Worm (Caenorhabditis elegans): ENCODE data around the gene arrd-26.
"Not testable (repeated sequence)": the region's sequence is repeated elsewhere in the genome, so short reads cannot be mapped to it uniquely, and the experiment has no call there.

Gene arrd-26

ce11 chrIV:2065895-2066294 is at the start of gene arrd-26:
TSS of gene arrd-26 (plus strand) at chrIV:2066195.
- TF ChIP-seq ceh-36 (tag; optimal IDR thresholded peaks at IDR 0.05) (no peak), pes-1 (GFP tag; IDR thresholded peaks at IDR 0.05) (no peak), flt-1 (GFP tag; IDR thresholded peaks at IDR 0.05) (no peak), ama-1 (optimal IDR thresholded peaks at IDR 0.05) (no peak), tra-4 (tag; optimal IDR thresholded peaks at IDR 0.05) (no peak), F13C5.2 (tag; optimal IDR thresholded peaks at IDR 0.05) (no peak), sea-1 (GFP tag; conservative IDR thresholded peaks at IDR 0.05) (no peak), ceh-13 (GFP tag; optimal IDR thresholded peaks at IDR 0.05) (no peak), B0310.2 (tag; optimal IDR thresholded peaks at IDR 0.05) (no peak), hmg-4 (GFP tag; optimal IDR thresholded peaks at IDR 0.05) (no peak), hmbx-1 (tag; optimal IDR thresholded peaks at IDR 0.05) (no peak), scrt-1 (GFP tag; IDR thresholded peaks at IDR 0.05) (no peak), tbx-37 (GFP tag; conservative IDR thresholded peaks at IDR 0.05) (no peak)

DNA sequence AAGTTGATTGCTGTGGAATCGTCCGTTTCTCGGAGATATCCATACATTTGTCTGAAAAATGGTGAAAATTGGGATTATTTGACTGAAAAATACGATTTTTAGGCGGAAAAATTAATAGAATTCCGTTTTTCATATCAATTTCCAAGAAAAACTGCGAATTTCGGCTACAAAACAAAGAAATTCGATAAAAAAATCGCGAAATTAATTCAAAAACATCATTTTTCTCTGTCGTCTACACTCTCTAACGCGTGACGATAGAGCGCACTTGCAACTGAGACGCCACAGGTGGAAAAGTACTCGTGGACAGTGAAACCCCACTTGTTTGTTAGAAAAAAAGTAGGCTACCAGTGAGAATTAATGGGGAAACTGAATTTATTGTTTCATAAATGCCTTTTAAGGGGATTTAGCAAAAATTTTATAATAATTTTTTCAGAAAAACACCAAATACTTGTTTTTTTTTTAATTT is 33.0 kb upstream of the arrd-26 start, which contains the start of gene cpsf-1:
cpsf-1 (minus strand) TSS at position 51 of the 466 bp plus-strand sequence.
- TF ChIP-seq tbx-37 (GFP tag; conservative IDR thresholded peaks at IDR 0.05): peak; percentile 69
- no peak for TF ChIP-seq ets-7 (tag; optimal IDR thresholded peaks at IDR 0.05)
- TF ChIP-seq flt-1 (GFP tag; IDR thresholded peaks at IDR 0.05): peak; percentile 54; the same call in 1 of the 2 replicates
- peak; percentile 77 for TF ChIP-seq pes-1 (GFP tag; IDR thresholded peaks at IDR 0.05)
- TF ChIP-seq F13C5.2 (tag; optimal IDR thresholded peaks at IDR 0.05): peak; percentile 61

DNA sequence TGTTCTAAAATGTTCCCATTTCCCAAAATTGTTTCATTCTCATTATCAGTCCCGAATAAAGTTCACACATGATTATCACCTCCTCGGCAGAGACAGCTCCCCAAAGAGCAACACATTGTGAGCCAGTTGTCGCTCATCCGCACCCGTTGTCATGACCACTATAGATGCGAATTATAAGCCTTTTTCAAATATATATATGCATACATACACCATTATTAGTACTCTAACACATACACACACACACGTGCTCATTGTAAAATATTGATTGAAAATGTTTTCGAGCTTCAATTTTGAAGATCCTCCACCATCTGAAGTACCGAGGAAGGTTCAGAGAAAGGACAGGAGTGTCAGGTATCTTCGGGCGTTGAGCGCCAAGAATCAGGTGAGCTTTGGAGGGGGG is 29.0 kb upstream of the arrd-26 start, which contains the start of the genes Y76B12C.9 and cng-2:
Y76B12C.9 (minus strand) TSS at position 101 of the 400 bp plus-strand sequence.
cng-2 (plus strand) TSS at position 218 of the 400 bp plus-strand sequence.
- TF ChIP-seq aly-1 (tag; optimal IDR thresholded peaks at IDR 0.05) (no peak), ceh-36 (tag; optimal IDR thresholded peaks at IDR 0.05) (no peak), scrt-1 (GFP tag; IDR thresholded peaks at IDR 0.05) (no peak), flt-1 (GFP tag; IDR thresholded peaks at IDR 0.05) (no peak), hmg-4 (GFP tag; optimal IDR thresholded peaks at IDR 0.05) (no peak), tbx-11 (GFP tag; IDR thresholded peaks at IDR 0.05) (no peak), F13C5.2 (tag; optimal IDR thresholded peaks at IDR 0.05) (no peak), pes-1 (GFP tag; IDR thresholded peaks at IDR 0.05) (no peak), ets-7 (tag; optimal IDR thresholded peaks at IDR 0.05) (no peak), B0310.2 (tag; optimal IDR thresholded peaks at IDR 0.05) (no peak), tra-4 (tag; optimal IDR thresholded peaks at IDR 0.05) (no peak), sea-1 (GFP tag; conservative IDR thresholded peaks at IDR 0.05) (no peak), hmbx-1 (tag; optimal IDR thresholded peaks at IDR 0.05) (no peak), tbx-37 (GFP tag; conservative IDR thresholded peaks at IDR 0.05) (no peak)

ce11 chrIV:2037497-2037896 is 28.5 kb upstream of the arrd-26 start:
- no peak for TF ChIP-seq scrt-1 (GFP tag; IDR thresholded peaks at IDR 0.05)
- TF ChIP-seq F13C5.2 (tag; optimal IDR thresholded peaks at IDR 0.05): no peak
- TF ChIP-seq aly-1 (tag; optimal IDR thresholded peaks at IDR 0.05): no peak
- no peak for TF ChIP-seq ceh-13 (GFP tag; optimal IDR thresholded peaks at IDR 0.05)
- no peak for TF ChIP-seq pes-1 (GFP tag; IDR thresholded peaks at IDR 0.05)
- TF ChIP-seq hnd-1 (tag; optimal IDR thresholded peaks at IDR 0.05): no peak
- TF ChIP-seq flt-1 (GFP tag; IDR thresholded peaks at IDR 0.05): no peak
- TF ChIP-seq hmg-4 (GFP tag; optimal IDR thresholded peaks at IDR 0.05): no peak

ce11 chrIV:2048839-2049238 is 17.2 kb upstream of the arrd-26 start:
- TF ChIP-seq pes-1 (GFP tag; IDR thresholded peaks at IDR 0.05): no peak
- peak; percentile 57 for TF ChIP-seq F13C5.2 (tag; optimal IDR thresholded peaks at IDR 0.05)
- TF ChIP-seq scrt-1 (GFP tag; IDR thresholded peaks at IDR 0.05): no peak
- no peak for TF ChIP-seq B0310.2 (tag; optimal IDR thresholded peaks at IDR 0.05)
- peak; percentile 51 for TF ChIP-seq hmg-4 (GFP tag; optimal IDR thresholded peaks at IDR 0.05)
- TF ChIP-seq ets-7 (tag; optimal IDR thresholded peaks at IDR 0.05): no peak
- no peak for TF ChIP-seq tbx-11 (GFP tag; IDR thresholded peaks at IDR 0.05)

ce11 chrIV:2051195-2051594 is 14.8 kb upstream of the arrd-26 start, which contains the start of gene R05C11.4:
TSS of gene R05C11.4 (plus strand) at chrIV:2051495.
- TF ChIP-seq F13C5.2 (tag; optimal IDR thresholded peaks at IDR 0.05); scrt-1 (GFP tag; IDR thresholded peaks at IDR 0.05); hmg-4 (GFP tag; optimal IDR thresholded peaks at IDR 0.05): not testable (repeated sequence)

DNA sequence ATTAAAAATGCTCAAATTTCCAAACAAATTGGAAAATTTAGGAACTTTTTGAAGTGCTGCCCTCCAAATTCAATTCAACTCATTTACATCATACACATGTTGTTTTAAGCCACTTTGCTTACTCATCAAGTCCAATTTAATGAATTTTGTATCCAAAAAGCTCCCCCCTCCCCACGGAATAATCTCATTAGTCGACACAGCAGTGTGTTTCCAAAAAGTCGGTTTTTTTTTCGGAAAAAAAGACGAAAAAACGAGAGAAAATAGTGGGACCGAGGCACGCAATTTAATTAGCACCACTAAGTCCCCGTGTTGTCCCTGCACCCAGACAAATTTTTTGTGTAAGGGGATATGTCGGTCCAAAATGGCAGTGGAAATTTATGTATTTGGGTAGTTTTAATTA is 13.7 kb upstream of the arrd-26 start:
- no peak for TF ChIP-seq sea-1 (GFP tag; conservative IDR thresholded peaks at IDR 0.05)
- no peak for TF ChIP-seq flt-1 (GFP tag; IDR thresholded peaks at IDR 0.05)
- no peak for TF ChIP-seq hmg-4 (GFP tag; optimal IDR thresholded peaks at IDR 0.05)
- TF ChIP-seq B0310.2 (tag; optimal IDR thresholded peaks at IDR 0.05): no peak
- no peak for TF ChIP-seq tbx-37 (GFP tag; conservative IDR thresholded peaks at IDR 0.05)
- TF ChIP-seq F13C5.2 (tag; optimal IDR thresholded peaks at IDR 0.05): no peak
- no peak for TF ChIP-seq ets-7 (tag; optimal IDR thresholded peaks at IDR 0.05)
- no peak for TF ChIP-seq ceh-13 (GFP tag; optimal IDR thresholded peaks at IDR 0.05)
- no peak for TF ChIP-seq pes-1 (GFP tag; IDR thresholded peaks at IDR 0.05)
- TF ChIP-seq aly-1 (tag; optimal IDR thresholded peaks at IDR 0.05): no peak
- TF ChIP-seq tbx-11 (GFP tag; IDR thresholded peaks at IDR 0.05): no peak
- TF ChIP-seq ceh-36 (tag; optimal IDR thresholded peaks at IDR 0.05): no peak
- no peak for TF ChIP-seq ama-1 (optimal IDR thresholded peaks at IDR 0.05)

ce11 chrIV:2053591-2053990 is 12.4 kb upstream of the arrd-26 start:
- TF ChIP-seq hnd-1 (tag; optimal IDR thresholded peaks at IDR 0.05): no peak
- TF ChIP-seq B0310.2 (tag; optimal IDR thresholded peaks at IDR 0.05): no peak
- no peak for TF ChIP-seq ceh-13 (GFP tag; optimal IDR thresholded peaks at IDR 0.05)
- TF ChIP-seq pes-1 (GFP tag; IDR thresholded peaks at IDR 0.05): no peak
- TF ChIP-seq F13C5.2 (tag; optimal IDR thresholded peaks at IDR 0.05): no peak
- no peak for TF ChIP-seq ceh-36 (tag; optimal IDR thresholded peaks at IDR 0.05)
- no peak for TF ChIP-seq aly-1 (tag; optimal IDR thresholded peaks at IDR 0.05)
- no peak for TF ChIP-seq ama-1 (optimal IDR thresholded peaks at IDR 0.05)
- no peak for TF ChIP-seq tbx-37 (GFP tag; conservative IDR thresholded peaks at IDR 0.05)
- TF ChIP-seq tra-4 (tag; optimal IDR thresholded peaks at IDR 0.05): no peak
- no peak for TF ChIP-seq ets-7 (tag; optimal IDR thresholded peaks at IDR 0.05)
- no peak for TF ChIP-seq flt-1 (GFP tag; IDR thresholded peaks at IDR 0.05)
- no peak for TF ChIP-seq sea-1 (GFP tag; conservative IDR thresholded peaks at IDR 0.05)
- TF ChIP-seq scrt-1 (GFP tag; IDR thresholded peaks at IDR 0.05): no peak
- TF ChIP-seq hmg-4 (GFP tag; optimal IDR thresholded peaks at IDR 0.05): no peak
- TF ChIP-seq tbx-11 (GFP tag; IDR thresholded peaks at IDR 0.05): no peak
- no peak for TF ChIP-seq hmbx-1 (tag; optimal IDR thresholded peaks at IDR 0.05)
